Worm (Caenorhabditis elegans) whole organism, L3 larva: ENCODE measurements around the gene moa-2.

Source experiments
- mdl-1 ChIP-seq: fragments of 150-350 bp; optimal IDR thresholded peaks from 2 replicates; lab custom pipeline; 2014; ENCODE audit warnings: missing biosample characterization, missing genetic modification characterization
- ztf-11 ChIP-seq: fragments of 150-350 bp; optimal IDR thresholded peaks from 2 replicates; lab custom pipeline; 2014; ENCODE audit warnings: missing biosample characterization, missing genetic modification characterization

DNA sequence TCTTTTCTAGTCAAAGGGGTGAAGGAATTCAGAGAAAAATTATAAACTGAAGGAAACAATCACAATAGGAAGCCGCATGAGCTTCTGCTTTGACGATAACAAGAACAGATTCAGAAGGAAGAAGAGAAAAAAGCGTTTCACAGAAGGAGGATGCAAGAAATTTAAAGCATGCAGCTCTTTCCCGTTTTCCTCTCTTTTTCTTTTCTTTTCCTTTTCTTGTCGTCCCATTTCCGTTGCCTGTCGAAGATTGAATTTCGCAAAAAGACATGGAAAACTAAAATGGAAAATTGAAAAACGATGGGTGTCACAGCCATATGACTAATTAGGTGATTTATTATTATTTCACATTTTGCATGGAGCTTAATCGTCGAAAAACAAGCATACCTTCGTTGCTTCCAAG, 17.3 kb upstream of the moa-2 start:
- TF ChIP-seq mdl-1 (no peak), ztf-11 (tag; lab: Kevin White, UChicago) (no peak)
